Worm (Caenorhabditis elegans) whole organism, young adult: ENCODE data around the gene pho-13.
A peak's percentile ranks its signal among the peaks of the same experiment; 100 is the strongest.

Experiments
- B0019.2 ChIP-seq: fragments of 200-800 bp; sonication (Bioruptor generic); conservative IDR thresholded peaks from 2 replicates; pipeline ENCODE4 v1.3.6; 2022; ENCODE audit warnings: missing genetic modification reagents, missing genetic modification characterization, missing compliant biosample characterization
- C06A6.2 ChIP-seq: fragments of 200-800 bp; sonication (Bioruptor generic); conservative IDR thresholded peaks from 2 replicates; pipeline ENCODE4 v1.3.6; 2022; ENCODE audit warnings: missing genetic modification characterization, missing compliant biosample characterization
- F23B12.7 ChIP-seq: sonication (generic microtip); optimal IDR thresholded peaks from 2 replicates; lab custom pipeline; 2017; ENCODE audit warnings: missing genetic modification characterization, mild to moderate bottlenecking, missing compliant biosample characterization, antibody characterized with exemption, moderate library complexity; ENCODE audit not compliant: insufficient read depth
- F37B4.10 ChIP-seq: fragments of 200-800 bp; sonication (Bioruptor generic); IDR thresholded peaks from 2 replicates; pipeline ENCODE4 v1.3.6; 2022; ENCODE audit warnings: missing genetic modification characterization, missing compliant biosample characterization
- F57C9.4 ChIP-seq: sonication (generic microtip); optimal IDR thresholded peaks from 2 replicates; lab custom pipeline; 2017; ENCODE audit warnings: mild to moderate bottlenecking, missing genetic modification characterization, missing compliant biosample characterization
- K12H6.12 ChIP-seq: fragments of 200-800 bp; sonication (Bioruptor generic); optimal IDR thresholded peaks from 2 replicates; lab custom pipeline; 2018; ENCODE audit warnings: mild to moderate bottlenecking, missing genetic modification characterization, missing compliant biosample characterization
- T07F8.4 ChIP-seq: sonication (generic microtip); optimal IDR thresholded peaks from 2 replicates; lab custom pipeline; 2016; ENCODE audit warnings: mild to moderate bottlenecking, missing genetic modification characterization, moderate library complexity, missing compliant biosample characterization
- T26A5.8 ChIP-seq: sonication (generic microtip); optimal IDR thresholded peaks from 2 replicates; lab custom pipeline; 2016; ENCODE audit warnings: missing genetic modification characterization, missing compliant biosample characterization
- Y53G8AR.9 ChIP-seq: fragments of 200-800 bp; sonication (Bioruptor generic); conservative IDR thresholded peaks from 2 replicates; pipeline ENCODE4 v1.3.6; 2022; ENCODE audit warnings: missing genetic modification reagents, missing genetic modification characterization, missing compliant biosample characterization
- Y79H2A.3 ChIP-seq: fragments of 200-800 bp; sonication (Bioruptor generic); conservative IDR thresholded peaks from 2 replicates; pipeline ENCODE4 v1.3.6; 2022; ENCODE audit warnings: missing genetic modification reagents, missing genetic modification characterization, missing compliant biosample characterization
- akir-1 ChIP-seq: fragments of 200-800 bp; sonication (Bioruptor generic); optimal IDR thresholded peaks from 2 replicates; lab custom pipeline; 2018; ENCODE audit warnings: mild to moderate bottlenecking, missing genetic modification characterization, moderate library complexity, missing compliant biosample characterization
- aptf-2 ChIP-seq: fragments of 200-800 bp; sonication (Bioruptor generic); conservative IDR thresholded peaks from 2 replicates; pipeline ENCODE4 v1.3.6; 2022; ENCODE audit warnings: missing genetic modification reagents, missing genetic modification characterization, missing compliant biosample characterization
- athp-1 ChIP-seq: sonication (generic microtip); optimal IDR thresholded peaks from 2 replicates; lab custom pipeline; 2017; ENCODE audit warnings: mild to moderate bottlenecking, missing genetic modification characterization, missing compliant biosample characterization
- attf-6 ChIP-seq: fragments of 200-800 bp; sonication (Bioruptor generic); IDR thresholded peaks from 2 replicates; pipeline ENCODE4 v1.3.6; 2022; ENCODE audit warnings: missing genetic modification reagents, missing genetic modification characterization, missing compliant biosample characterization
- bed-1 ChIP-seq: fragments of 200-800 bp; sonication (Bioruptor generic); IDR thresholded peaks from 2 replicates; pipeline ENCODE4 v1.3.6; 2022; ENCODE audit warnings: missing genetic modification reagents, missing genetic modification characterization, missing compliant biosample characterization
- cebp-1 ChIP-seq, 2 experiments: fragments of 200-800 bp in 1 of 2; sonication (Bioruptor generic) in 1 of 2; sonication (generic microtip) in 1 of 2; IDR thresholded peaks in 1 of 2; optimal IDR thresholded peaks in 1 of 2; 2 replicates each; pipeline versions ENCODE4 v1.3.6 to Lab custom; 2017 to 2022; ENCODE audit warnings: missing compliant biosample characterization in 2 of 2, missing genetic modification characterization in 2 of 2, mild to moderate bottlenecking in 1 of 2, missing genetic modification reagents in 1 of 2, moderate library complexity in 1 of 2
- cebp-2 ChIP-seq: fragments of 200-800 bp; sonication (Bioruptor generic); IDR thresholded peaks from 2 replicates; pipeline ENCODE4 v1.3.6; 2022; ENCODE audit warnings: missing genetic modification characterization, missing compliant biosample characterization
- ceh-79 ChIP-seq: sonication (generic microtip); optimal IDR thresholded peaks from 2 replicates; lab custom pipeline; 2017; ENCODE audit warnings: mild to moderate bottlenecking, missing genetic modification characterization, missing compliant biosample characterization
- ceh-91 ChIP-seq: fragments of 200-800 bp; sonication (Bioruptor generic); IDR thresholded peaks from 2 replicates; pipeline ENCODE4 v1.3.6; 2022; ENCODE audit warnings: missing genetic modification reagents, missing genetic modification characterization, missing compliant biosample characterization
- chd-7 ChIP-seq: sonication (generic microtip); optimal IDR thresholded peaks from 2 replicates; lab custom pipeline; 2016; ENCODE audit warnings: mild to moderate bottlenecking, missing genetic modification characterization, moderate library complexity, missing compliant biosample characterization
- die-1 ChIP-seq: sonication (generic microtip); optimal IDR thresholded peaks from 2 replicates; lab custom pipeline; 2016; ENCODE audit warnings: missing genotype, mild to moderate bottlenecking, missing genetic modification characterization, missing compliant biosample characterization
- dpl-1 ChIP-seq: fragments of 150-350 bp; optimal IDR thresholded peaks from 2 replicates; lab custom pipeline; 2014; ENCODE audit warnings: missing biosample characterization, missing genetic modification reagents, missing genetic modification characterization
- efl-1 ChIP-seq: fragments of 150-350 bp; optimal IDR thresholded peaks from 2 replicates; lab custom pipeline; 2014; ENCODE audit warnings: missing biosample characterization, missing genetic modification reagents, missing genetic modification characterization
- ekl-4 ChIP-seq: fragments of 200-800 bp; sonication (Bioruptor generic); IDR thresholded peaks from 2 replicates; pipeline ENCODE4 v1.3.6; 2022; ENCODE audit warnings: missing genetic modification reagents, missing genetic modification characterization, missing compliant biosample characterization
- ets-4 ChIP-seq: fragments of 200-800 bp; sonication (Bioruptor generic); optimal IDR thresholded peaks from 2 replicates; lab custom pipeline; 2018; ENCODE audit warnings: mild to moderate bottlenecking, missing genetic modification characterization, missing compliant biosample characterization
- hlh-26 ChIP-seq: fragments of 200-800 bp; sonication (Bioruptor generic); conservative IDR thresholded peaks from 2 replicates; pipeline ENCODE4 v1.3.6; 2022; ENCODE audit warnings: missing genetic modification reagents, missing genetic modification characterization, missing compliant biosample characterization
- lag-1 ChIP-seq: fragments of 200-800 bp; sonication (Bioruptor generic); IDR thresholded peaks from 2 replicates; pipeline ENCODE4 v1.3.6; 2022; ENCODE audit warnings: missing genetic modification reagents, missing genetic modification characterization, missing compliant biosample characterization
- let-526 ChIP-seq: fragments of 200-800 bp; sonication (Bioruptor generic); IDR thresholded peaks from 2 replicates; pipeline ENCODE4 v1.3.6; 2022; ENCODE audit warnings: missing genetic modification reagents, missing genetic modification characterization, missing compliant biosample characterization
- let-607 ChIP-seq, 2 experiments: fragments of 200-800 bp in 1 of 2; sonication (Bioruptor generic) in 1 of 2; sonication (generic microtip) in 1 of 2; optimal IDR thresholded peaks; 2 replicates each; lab custom pipeline; 2016 to 2018; ENCODE audit warnings: mild to moderate bottlenecking in 2 of 2, missing compliant biosample characterization in 2 of 2, missing genetic modification characterization in 2 of 2, moderate library complexity in 2 of 2, missing genotype in 1 of 2
- lin-26 ChIP-seq: fragments of 200-800 bp; sonication (Bioruptor generic); IDR thresholded peaks from 2 replicates; pipeline ENCODE4 v1.3.6; 2022; ENCODE audit warnings: missing genetic modification reagents, missing genetic modification characterization, missing compliant biosample characterization
- lin-35 ChIP-seq, 3 experiments: fragments of 150-350 bp in 2 of 3; sonication (generic microtip) in 1 of 3; optimal IDR thresholded peaks; 2 replicates each; lab custom pipeline; 2014 to 2018; ENCODE audit warnings: missing biosample characterization in 3 of 3, missing genetic modification characterization in 3 of 3, missing genetic modification reagents in 3 of 3
- madf-8 ChIP-seq: fragments of 200-800 bp; sonication (Bioruptor generic); conservative IDR thresholded peaks from 2 replicates; pipeline ENCODE4 v1.3.6; 2022; ENCODE audit warnings: missing genetic modification reagents, missing genetic modification characterization, missing compliant biosample characterization
- mcd-1 ChIP-seq: fragments of 200-800 bp; sonication (Bioruptor generic); IDR thresholded peaks from 2 replicates; pipeline ENCODE4 v1.3.6; 2022; ENCODE audit warnings: missing genetic modification reagents, missing genetic modification characterization, missing compliant biosample characterization
- mel-28 ChIP-seq: sonication (generic microtip); optimal IDR thresholded peaks from 2 replicates; lab custom pipeline; 2016; ENCODE audit warnings: borderline replicate concordance, mild to moderate bottlenecking, missing genetic modification characterization, missing compliant biosample characterization
- mxl-1 ChIP-seq: sonication (generic microtip); optimal IDR thresholded peaks from 2 replicates; lab custom pipeline; 2016; ENCODE audit warnings: missing genetic modification characterization, missing compliant biosample characterization
- nfya-1 ChIP-seq: sonication (generic microtip); optimal IDR thresholded peaks from 2 replicates; lab custom pipeline; 2017; ENCODE audit warnings: antibody characterized with exemption, missing compliant biosample characterization, missing genetic modification characterization, borderline replicate concordance; ENCODE audit not compliant: insufficient read depth
- nfya-2 ChIP-seq: fragments of 200-800 bp; sonication (Bioruptor generic); IDR thresholded peaks from 2 replicates; pipeline ENCODE4 v1.3.6; 2022; ENCODE audit warnings: missing genetic modification reagents, missing genetic modification characterization, missing compliant biosample characterization
- nhr-120 ChIP-seq: fragments of 200-800 bp; sonication (Bioruptor generic); IDR thresholded peaks from 2 replicates; pipeline ENCODE4 v1.3.6; 2022; ENCODE audit warnings: missing genetic modification characterization, missing compliant biosample characterization
- nhr-90 ChIP-seq: sonication (generic microtip); optimal IDR thresholded peaks from 2 replicates; lab custom pipeline; 2016; ENCODE audit warnings: missing genotype, mild to moderate bottlenecking, missing genetic modification characterization, missing compliant biosample characterization
- snpc-1.1 ChIP-seq: sonication (generic microtip); optimal IDR thresholded peaks from 2 replicates; lab custom pipeline; 2017; ENCODE audit warnings: missing genetic modification characterization, mild to moderate bottlenecking, missing compliant biosample characterization, antibody characterized with exemption, moderate library complexity, missing genotype, missing genetic modification reagents; ENCODE audit not compliant: insufficient read depth
- snpc-1.3 ChIP-seq: sonication (generic microtip); optimal IDR thresholded peaks from 2 replicates; lab custom pipeline; 2017; ENCODE audit warnings: missing genetic modification characterization, mild to moderate bottlenecking, missing compliant biosample characterization, antibody characterized with exemption, moderate library complexity, missing genotype, missing genetic modification reagents; ENCODE audit not compliant: insufficient read depth
- snpc-3.4 ChIP-seq: sonication (generic microtip); optimal IDR thresholded peaks from 2 replicates; lab custom pipeline; 2017; ENCODE audit warnings: missing genetic modification characterization, mild to moderate bottlenecking, missing compliant biosample characterization, antibody characterized with exemption, moderate library complexity, missing genotype, missing genetic modification reagents
- snpc-4 ChIP-seq, 5 experiments: fragments of 150-350 bp in 1 of 5; sonication (generic microtip) in 4 of 5; optimal IDR thresholded peaks; 2 replicates each; lab custom pipeline; 2014 to 2018; ENCODE audit warnings: missing genetic modification characterization in 5 of 5, missing biosample characterization in 3 of 5, antibody characterized with exemption in 2 of 5, mild to moderate bottlenecking in 2 of 5, missing compliant biosample characterization in 2 of 5, missing genotype in 2 of 5, moderate library complexity in 2 of 5, missing genetic modification reagents in 1 of 5
- sptf-2 ChIP-seq: fragments of 200-800 bp; sonication (Bioruptor generic); optimal IDR thresholded peaks from 2 replicates; lab custom pipeline; 2018; ENCODE audit warnings: mild to moderate bottlenecking, missing genetic modification characterization, missing compliant biosample characterization
- tbp1 ChIP-seq: fragments of 200-800 bp; sonication (Bioruptor generic); optimal IDR thresholded peaks from 2 replicates; lab custom pipeline; 2018; ENCODE audit warnings: mild to moderate bottlenecking, missing genetic modification characterization, missing compliant biosample characterization
- zim-3 ChIP-seq: sonication (generic microtip); optimal IDR thresholded peaks from 2 replicates; lab custom pipeline; 2017; ENCODE audit warnings: mild to moderate bottlenecking, missing genetic modification characterization, moderate library complexity, missing compliant biosample characterization
- ztf-28 ChIP-seq: fragments of 200-800 bp; sonication (Bioruptor generic); IDR thresholded peaks from 2 replicates; pipeline ENCODE4 v1.3.6; 2022; ENCODE audit warnings: missing genetic modification reagents, missing genetic modification characterization, missing compliant biosample characterization

The pho-13 gene

DNA sequence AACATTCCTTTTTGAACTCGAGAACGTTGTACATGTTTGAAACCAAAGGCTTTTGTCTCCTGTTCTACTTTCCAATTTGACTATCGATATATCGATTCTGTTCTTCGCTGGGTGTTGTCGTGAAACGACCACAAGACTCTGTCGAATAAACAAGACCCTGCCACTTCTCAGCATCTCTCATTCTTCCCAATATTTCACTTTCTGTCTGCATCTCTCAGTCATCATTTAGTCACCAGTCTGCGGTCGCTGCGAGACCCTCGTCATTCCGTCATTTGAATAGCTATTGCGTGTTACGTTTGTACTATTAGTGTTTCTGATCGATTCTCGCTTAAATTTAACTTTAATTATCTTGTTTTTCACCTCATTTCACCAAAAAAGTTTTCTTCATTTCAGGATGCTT, 19.4 kb downstream of the pho-13 start (continued):
- peak; percentile 75 for TF ChIP-seq C06A6.2 (GFP tag; lab: Robert Waterston, UW)
- TF ChIP-seq B0019.2 (GFP tag; lab: Robert Waterston, UW) = no peak
- peak; percentile 60 for TF ChIP-seq cebp-1 (GFP tag; IDR thresholded peaks at IDR 0.05; lab: Robert Waterston, UW)
- TF ChIP-seq cebp-1 (tag; optimal IDR thresholded peaks at IDR 0.05; lab: Kevin White, UChicago) = peak; percentile 87
- TF ChIP-seq K12H6.12 (tag; lab: Kevin White, UChicago) = peak; percentile 78
- no peak for TF ChIP-seq sptf-2 (GFP tag; lab: Kevin White, UChicago)
- TF ChIP-seq tbp1 (GFP tag; lab: Kevin White, UChicago) = peak; percentile 62
- TF ChIP-seq snpc-4 (GFP tag; optimal IDR thresholded peaks at IDR 0.05; lab: Kevin White, UChicago) = no peak
- TF ChIP-seq snpc-4 (tag; optimal IDR thresholded peaks at IDR 0.05; lab: Kevin White, UChicago) = peak in 3 of 4 experiments; percentile 48 to 62 (median 49)
- no peak for TF ChIP-seq nhr-120 (GFP tag; lab: Robert Waterston, UW)
- TF ChIP-seq lag-1 (GFP tag; lab: Robert Waterston, UW) = no peak
- TF ChIP-seq let-607 (tag; optimal IDR thresholded peaks at IDR 0.05; lab: Kevin White, UChicago) = peak; percentile 81
- peak; percentile 99 for TF ChIP-seq ekl-4 (GFP tag; lab: Robert Waterston, UW)
- TF ChIP-seq nhr-90 (tag; lab: Kevin White, UChicago) = peak; percentile 14
- peak; percentile 23 for TF ChIP-seq ets-4 (GFP tag; lab: Kevin White, UChicago)
- no peak for TF ChIP-seq nfya-1 (tag; lab: Kevin White, UChicago)
- no peak for TF ChIP-seq mxl-1 (tag; lab: Kevin White, UChicago)
- TF ChIP-seq cebp-2 (GFP tag; lab: Robert Waterston, UW) = no peak
- no peak for TF ChIP-seq snpc-1.3 (tag; lab: Kevin White, UChicago)
- TF ChIP-seq let-526 (GFP tag; lab: Robert Waterston, UW) = peak; percentile 76; the same call in 1 of the 2 replicates
- no peak for TF ChIP-seq Y79H2A.3 (GFP tag; lab: Robert Waterston, UW)
- TF ChIP-seq bed-1 (GFP tag; lab: Robert Waterston, UW) = no peak
- TF ChIP-seq snpc-1.1 (tag; lab: Kevin White, UChicago) = no peak
- no peak for TF ChIP-seq akir-1 (GFP tag; lab: Kevin White, UChicago)
- TF ChIP-seq efl-1 = no peak
- TF ChIP-seq T07F8.4 (tag; lab: Kevin White, UChicago) = no peak
- TF ChIP-seq F23B12.7 (tag; lab: Kevin White, UChicago) = no peak
- no peak for TF ChIP-seq ztf-28
- no peak for TF ChIP-seq ceh-91 (GFP tag; lab: Robert Waterston, UW)
- TF ChIP-seq zim-3 (tag; lab: Kevin White, UChicago) = no peak
- no peak for TF ChIP-seq lin-26 (GFP tag; lab: Robert Waterston, UW)
- TF ChIP-seq T26A5.8 (tag; lab: Kevin White, UChicago) = no peak
- no peak for TF ChIP-seq F37B4.10 (GFP tag; lab: Robert Waterston, UW)
- no peak for TF ChIP-seq attf-6 (GFP tag; lab: Robert Waterston, UW)
- TF ChIP-seq aptf-2 (GFP tag; lab: Robert Waterston, UW) = no peak
- TF ChIP-seq mcd-1 (GFP tag; lab: Robert Waterston, UW) = peak; percentile 79
- TF ChIP-seq hlh-26 (GFP tag; lab: Robert Waterston, UW) = no peak
- no peak for TF ChIP-seq die-1
- peak; percentile 66 for TF ChIP-seq Y53G8AR.9 (GFP tag; lab: Robert Waterston, UW)
- no peak for TF ChIP-seq mel-28
- no peak for TF ChIP-seq ceh-79 (tag; lab: Kevin White, UChicago)
- no peak for TF ChIP-seq dpl-1 (GFP tag; lab: Kevin White, UChicago)
- TF ChIP-seq lin-35 (GFP tag; optimal IDR thresholded peaks at IDR 0.05; lab: Kevin White, UChicago) = peak in 1 of 3 experiments; percentile 72
- TF ChIP-seq nfya-2 (GFP tag; lab: Robert Waterston, UW) = no peak
- TF ChIP-seq chd-7 (tag; lab: Kevin White, UChicago) = peak; percentile 72
- peak; percentile 30 for TF ChIP-seq snpc-3.4 (tag; lab: Kevin White, UChicago)
- no peak for TF ChIP-seq F57C9.4 (tag; lab: Kevin White, UChicago)
- TF ChIP-seq madf-8 = no peak
- TF ChIP-seq athp-1 (tag; lab: Kevin White, UChicago) = peak; percentile 54
